Worm (Caenorhabditis elegans) whole organism, L4 larva: ENCODE data around the gene F53B7.7.
A peak's percentile ranks its signal among the peaks of the same experiment; 100 is the strongest.

Source experiments
- D1046.2 ChIP-seq: fragments of 200-800 bp; sonication (Bioruptor generic); IDR thresholded peaks from 2 replicates; pipeline ENCODE4 v1.3.6; 2022; ENCODE audit warnings: missing genetic modification characterization, missing compliant biosample characterization
- F37D6.2 ChIP-seq: sonication (generic microtip); optimal IDR thresholded peaks from 2 replicates; lab custom pipeline; 2016; ENCODE audit warnings: mild to moderate bottlenecking, missing genetic modification characterization, missing compliant biosample characterization
- R02D3.7 ChIP-seq: fragments of 150-350 bp; sonication (generic microtip); optimal IDR thresholded peaks from 3 replicates; lab custom pipeline; 2014; ENCODE audit warnings: missing biosample characterization, missing genetic modification characterization
- T20F7.1 ChIP-seq: fragments of 200-800 bp; sonication (Bioruptor generic); optimal IDR thresholded peaks from 2 replicates; lab custom pipeline; 2018; ENCODE audit warnings: mild to moderate bottlenecking, missing genetic modification characterization, missing compliant biosample characterization
- T26A8.4 ChIP-seq: fragments of 200-800 bp; sonication (Bioruptor generic); IDR thresholded peaks from 2 replicates; pipeline ENCODE4 v1.3.6; 2022; ENCODE audit warnings: missing genetic modification characterization, missing compliant biosample characterization
- Y48G9A.11 ChIP-seq: fragments of 200-800 bp; sonication (Bioruptor generic); IDR thresholded peaks from 2 replicates; pipeline ENCODE4 v1.3.6; 2022; ENCODE audit warnings: missing genetic modification reagents, missing genetic modification characterization, missing compliant biosample characterization
- Y75B8A.6 ChIP-seq: fragments of 200-800 bp; sonication (Bioruptor generic); IDR thresholded peaks from 2 replicates; pipeline ENCODE4 v1.3.6; 2022; ENCODE audit warnings: missing genetic modification reagents, missing genetic modification characterization, missing compliant biosample characterization
- ZK337.2 ChIP-seq: fragments of 200-800 bp; sonication (Bioruptor generic); IDR thresholded peaks from 2 replicates; pipeline ENCODE4 v1.3.6; 2022; ENCODE audit warnings: missing genetic modification reagents, missing genetic modification characterization, missing compliant biosample characterization
- ZK546.5 ChIP-seq, 2 experiments: sonication (generic microtip); optimal IDR thresholded peaks; 2 replicates each; lab custom pipeline; 2017; ENCODE audit warnings: missing biosample characterization in 2 of 2, missing genetic modification characterization in 2 of 2
- aly-2 ChIP-seq: sonication (generic microtip); optimal IDR thresholded peaks from 2 replicates; lab custom pipeline; 2018; ENCODE audit warnings: missing biosample characterization, missing genetic modification characterization
- ama-1 ChIP-seq: fragments of 150-350 bp; optimal IDR thresholded peaks from 2 replicates; lab custom pipeline; 2014; ENCODE audit warnings: inconsistent platforms, mixed read lengths
- ceh-44 ChIP-seq: fragments of 200-800 bp; sonication (Bioruptor generic); IDR thresholded peaks from 2 replicates; pipeline ENCODE4 v1.3.6; 2022; ENCODE audit warnings: missing genetic modification reagents, missing genetic modification characterization, missing compliant biosample characterization
- ceh-62 ChIP-seq: sonication (generic microtip); optimal IDR thresholded peaks from 2 replicates; lab custom pipeline; 2017; ENCODE audit warnings: missing biosample characterization, missing genetic modification characterization
- ces-1 ChIP-seq: fragments of 150-350 bp; sonication (generic microtip); optimal IDR thresholded peaks from 4 replicates; lab custom pipeline; 2014; ENCODE audit warnings: missing biosample characterization, missing genetic modification reagents, missing genetic modification characterization
- daf-12 ChIP-seq: fragments of 150-350 bp; optimal IDR thresholded peaks from 2 replicates; lab custom pipeline; 2014; ENCODE audit warnings: missing biosample characterization, missing genetic modification reagents, missing genetic modification characterization
- daf-16 ChIP-seq, 3 experiments: sonication (generic microtip); optimal IDR thresholded peaks; 2 replicates each; lab custom pipeline; 2016 to 2017; ENCODE audit warnings: missing genetic modification characterization in 3 of 3, missing genetic modification reagents in 3 of 3, mild to moderate bottlenecking in 2 of 3, missing compliant biosample characterization in 2 of 3, missing biosample characterization in 1 of 3, moderate library complexity in 1 of 3
- daf-8 ChIP-seq: fragments of 200-800 bp; sonication (Bioruptor generic); IDR thresholded peaks from 2 replicates; pipeline ENCODE4 v1.3.6; 2022; ENCODE audit warnings: missing genetic modification characterization, missing compliant biosample characterization
- dmd-8 ChIP-seq: fragments of 200-800 bp; sonication (Bioruptor generic); IDR thresholded peaks from 2 replicates; pipeline ENCODE4 v1.3.6; 2022; ENCODE audit warnings: missing genetic modification characterization, missing compliant biosample characterization
- fkh-10 ChIP-seq: fragments of 150-350 bp; optimal IDR thresholded peaks from 2 replicates; lab custom pipeline; 2014; ENCODE audit warnings: missing biosample characterization, missing genetic modification reagents, missing genetic modification characterization
- fos-1 ChIP-seq: fragments of 150-350 bp; optimal IDR thresholded peaks from 2 replicates; lab custom pipeline; 2014; ENCODE audit warnings: missing biosample characterization, missing genetic modification characterization
- hmg-1.1 ChIP-seq: fragments of 200-800 bp; sonication (Bioruptor generic); IDR thresholded peaks from 2 replicates; pipeline ENCODE4 v1.3.6; 2022; ENCODE audit warnings: missing genetic modification reagents, missing genetic modification characterization, missing compliant biosample characterization
- jun-1 ChIP-seq: fragments of 150-350 bp; optimal IDR thresholded peaks from 2 replicates; lab custom pipeline; 2014; ENCODE audit warnings: missing biosample characterization, missing genetic modification reagents, missing genetic modification characterization
- lim-7 ChIP-seq: fragments of 200-800 bp; sonication (Bioruptor generic); IDR thresholded peaks from 2 replicates; pipeline ENCODE4 v1.3.6; 2022; ENCODE audit warnings: missing genetic modification characterization, missing compliant biosample characterization
- lin-1 ChIP-seq: fragments of 200-800 bp; sonication (Bioruptor generic); IDR thresholded peaks from 2 replicates; pipeline ENCODE4 v1.3.6; 2022; ENCODE audit warnings: missing genetic modification reagents, missing genetic modification characterization, missing compliant biosample characterization
- lin-13 ChIP-seq: fragments of 150-350 bp; optimal IDR thresholded peaks from 2 replicates; lab custom pipeline; 2014; ENCODE audit warnings: missing biosample characterization, missing genetic modification reagents, missing genetic modification characterization
- madf-5 ChIP-seq, 2 experiments: fragments of 200-800 bp; sonication (Bioruptor generic); IDR thresholded peaks; 2 replicates each; pipeline ENCODE4 v1.3.6; 2022; ENCODE audit warnings: missing compliant biosample characterization in 2 of 2, missing genetic modification characterization in 2 of 2
- madf-9 ChIP-seq: fragments of 200-800 bp; sonication (Bioruptor generic); conservative IDR thresholded peaks from 2 replicates; pipeline ENCODE4 v1.3.6; 2022; ENCODE audit warnings: missing genetic modification reagents, missing genetic modification characterization, missing compliant biosample characterization
- mdl-1 ChIP-seq, 2 experiments: fragments of 150-350 bp in 1 of 2; sonication (generic microtip) in 1 of 2; optimal IDR thresholded peaks; 2 replicates each; lab custom pipeline; 2014 to 2017; ENCODE audit warnings: missing biosample characterization in 2 of 2, missing genetic modification characterization in 2 of 2
- mdt-29 ChIP-seq: fragments of 200-800 bp; sonication (Bioruptor generic); IDR thresholded peaks from 2 replicates; pipeline ENCODE4 v1.3.6; 2022; ENCODE audit warnings: missing genetic modification reagents, missing genetic modification characterization, missing compliant biosample characterization
- mep-1 ChIP-seq: fragments of 150-350 bp; sonication (generic microtip); optimal IDR thresholded peaks from 3 replicates; lab custom pipeline; 2014; ENCODE audit warnings: missing biosample characterization, missing genetic modification characterization
- mes-2 ChIP-seq: sonication (generic microtip); optimal IDR thresholded peaks from 2 replicates; lab custom pipeline; 2016; ENCODE audit warnings: missing genotype, mild to moderate bottlenecking, missing genetic modification characterization, missing compliant biosample characterization; ENCODE audit not compliant: poor library complexity, severe bottlenecking
- mxl-2 ChIP-seq: fragments of 200-800 bp; sonication (Bioruptor generic); conservative IDR thresholded peaks from 2 replicates; pipeline ENCODE4 v1.3.6; 2022; ENCODE audit warnings: missing genetic modification reagents, missing genetic modification characterization, missing compliant biosample characterization
- nhr-25 ChIP-seq: sonication (generic microtip); optimal IDR thresholded peaks from 2 replicates; lab custom pipeline; 2017; ENCODE audit warnings: missing genetic modification characterization, mild to moderate bottlenecking, missing compliant biosample characterization, antibody characterized with exemption, moderate library complexity, borderline replicate concordance; ENCODE audit not compliant: insufficient read depth
- nhr-42 ChIP-seq: fragments of 200-800 bp; sonication (Bioruptor generic); IDR thresholded peaks from 2 replicates; pipeline ENCODE4 v1.3.6; 2022; ENCODE audit warnings: missing genetic modification characterization, missing compliant biosample characterization
- pha-4 ChIP-seq, 2 experiments: fragments of 150-350 bp in 1 of 2; fragments of 200-800 bp in 1 of 2; sonication (Bioruptor generic) in 1 of 2; IDR thresholded peaks in 1 of 2; optimal IDR thresholded peaks in 1 of 2; 2 replicates each; pipeline versions ENCODE4 v1.3.6 to Lab custom; 2014 to 2022; ENCODE audit warnings: missing genetic modification characterization in 2 of 2, missing genetic modification reagents in 2 of 2, missing biosample characterization in 1 of 2, missing compliant biosample characterization in 1 of 2
- php-3 ChIP-seq: fragments of 200-800 bp; sonication (Bioruptor generic); IDR thresholded peaks from 2 replicates; pipeline ENCODE4 v1.3.6; 2022; ENCODE audit warnings: missing genetic modification reagents, missing genetic modification characterization, missing compliant biosample characterization
- pqm-1 ChIP-seq: sonication (generic microtip); optimal IDR thresholded peaks from 2 replicates; lab custom pipeline; 2017; ENCODE audit warnings: missing biosample characterization, missing genetic modification characterization
- rbr-2 ChIP-seq: sonication (generic microtip); optimal IDR thresholded peaks from 2 replicates; lab custom pipeline; 2016; ENCODE audit warnings: missing genotype, missing genetic modification characterization, missing compliant biosample characterization
- saeg-2 ChIP-seq: fragments of 200-800 bp; sonication (Bioruptor generic); IDR thresholded peaks from 2 replicates; pipeline ENCODE4 v1.3.6; 2022; ENCODE audit warnings: missing genetic modification reagents, missing genetic modification characterization, missing compliant biosample characterization
- sdz-12 ChIP-seq: fragments of 200-800 bp; sonication (Bioruptor generic); optimal IDR thresholded peaks from 2 replicates; lab custom pipeline; 2018; ENCODE audit warnings: mild to moderate bottlenecking, missing genetic modification characterization, missing compliant biosample characterization
- spr-3 ChIP-seq: fragments of 200-800 bp; sonication (Bioruptor generic); optimal IDR thresholded peaks from 2 replicates; lab custom pipeline; 2018; ENCODE audit warnings: mild to moderate bottlenecking, missing genetic modification characterization, missing compliant biosample characterization
- tag-97 ChIP-seq: fragments of 200-800 bp; sonication (Bioruptor generic); IDR thresholded peaks from 2 replicates; pipeline ENCODE4 v1.3.6; 2022; ENCODE audit warnings: missing genetic modification characterization, missing compliant biosample characterization
- tra-1 ChIP-seq: fragments of 200-800 bp; sonication (Bioruptor generic); IDR thresholded peaks from 2 replicates; pipeline ENCODE4 v1.3.6; 2022; ENCODE audit warnings: missing genetic modification reagents, missing genetic modification characterization, missing compliant biosample characterization
- unc-39 ChIP-seq: sonication (generic microtip); optimal IDR thresholded peaks from 2 replicates; lab custom pipeline; 2017; ENCODE audit warnings: missing biosample characterization, missing genetic modification characterization
- unc-62 ChIP-seq, 3 experiments: fragments of 150-350 bp in 1 of 3; sonication (generic microtip); optimal IDR thresholded peaks in 2 of 3; peaks in 1 of 3; 1 replicate in 1 of 3; 2 replicates in 2 of 3; lab custom pipeline; 2014 to 2017; ENCODE audit warnings: missing biosample characterization in 3 of 3, missing genetic modification characterization in 3 of 3, missing genetic modification reagents in 3 of 3, missing genotype in 1 of 3
- zfp-2 ChIP-seq: sonication (generic microtip); optimal IDR thresholded peaks from 2 replicates; lab custom pipeline; 2016; ENCODE audit warnings: mild to moderate bottlenecking, missing genetic modification characterization, missing compliant biosample characterization
- zip-2 ChIP-seq: fragments of 150-350 bp; optimal IDR thresholded peaks from 2 replicates; lab custom pipeline; 2014; ENCODE audit warnings: missing biosample characterization, missing genetic modification characterization
- ztf-11 ChIP-seq: fragments of 150-350 bp; optimal IDR thresholded peaks from 2 replicates; lab custom pipeline; 2014; ENCODE audit warnings: missing biosample characterization, missing genetic modification characterization
- ztf-7 ChIP-seq: fragments of 150-350 bp; optimal IDR thresholded peaks from 2 replicates; lab custom pipeline; 2014; ENCODE audit warnings: missing biosample characterization, missing genetic modification characterization

Gene F53B7.7

DNA sequence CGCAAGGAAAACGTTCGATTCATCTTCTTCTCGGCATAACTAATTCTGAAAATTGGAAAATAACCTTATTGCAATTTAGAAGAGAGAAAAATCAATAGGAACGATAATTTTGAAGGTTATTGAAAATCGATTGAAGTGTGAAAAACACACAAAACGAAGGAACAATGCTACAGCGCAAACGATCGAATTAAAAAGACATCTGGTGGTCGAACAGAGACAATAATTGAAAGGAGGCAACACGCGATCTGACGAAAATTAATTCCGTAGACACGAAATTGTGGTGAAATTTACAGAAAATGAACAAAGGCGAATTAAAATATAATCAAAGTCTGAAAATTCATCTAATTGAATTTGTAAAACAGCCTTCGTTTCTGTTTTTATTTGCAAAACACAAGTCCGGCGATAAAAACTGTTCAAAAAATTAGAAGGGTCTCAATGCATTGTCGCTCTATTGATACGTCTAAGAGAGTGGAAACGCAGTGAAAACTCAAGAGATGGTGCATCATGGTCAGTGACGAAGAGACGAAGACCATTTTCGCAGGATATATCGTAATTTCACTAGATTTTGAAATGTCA, 40.6 kb downstream of the F53B7.7 start, which contains the start of gene pak-2 (continued):
- TF ChIP-seq ceh-62 (tag; lab: Kevin White, UChicago) = no peak
- TF ChIP-seq mep-1 (tag; lab: Kevin White, UChicago) = peak; percentile 90
- TF ChIP-seq madf-9 = no peak
- TF ChIP-seq F37D6.2 (tag; lab: Kevin White, UChicago) = peak; percentile 46
- TF ChIP-seq rbr-2 (tag; lab: Kevin White, UChicago) = peak; percentile 68
- no peak for TF ChIP-seq mxl-2
- peak; percentile 62 for TF ChIP-seq nhr-25 (tag; lab: Kevin White, UChicago)
- no peak for TF ChIP-seq T26A8.4 (GFP tag; lab: Robert Waterston, UW)
- no peak for TF ChIP-seq spr-3 (GFP tag; lab: Kevin White, UChicago)
- no peak for TF ChIP-seq lin-1 (GFP tag; lab: Robert Waterston, UW)
- peak in 1 of 2 experiments; percentile 58 for TF ChIP-seq mdl-1 (tag; optimal IDR thresholded peaks at IDR 0.05; lab: Kevin White, UChicago)
- TF ChIP-seq ces-1 = no peak
- peak; percentile 63 for TF ChIP-seq hmg-1.1 (GFP tag; lab: Robert Waterston, UW)
- TF ChIP-seq R02D3.7 (tag; lab: Kevin White, UChicago) = no peak
- TF ChIP-seq nhr-42 (GFP tag; lab: Robert Waterston, UW) = no peak
- TF ChIP-seq zfp-2 (tag; lab: Kevin White, UChicago) = no peak
- no peak for TF ChIP-seq tag-97
- no peak for TF ChIP-seq tra-1 (GFP tag; lab: Robert Waterston, UW)
- no peak for TF ChIP-seq mdt-29
- TF ChIP-seq ztf-7 (tag; lab: Kevin White, UChicago) = no peak
- TF ChIP-seq unc-39 (tag; lab: Kevin White, UChicago) = no peak
- TF ChIP-seq D1046.2 = no peak
- TF ChIP-seq jun-1 (tag; lab: Kevin White, UChicago) = no peak
- TF ChIP-seq madf-5 (GFP tag; IDR thresholded peaks at IDR 0.05; lab: Robert Waterston, UW) = no peak
- TF ChIP-seq daf-12 = no peak
- TF ChIP-seq unc-62 (GFP tag; optimal IDR thresholded peaks at IDR 0.05 in 1 of 2; lab: Kevin White, UChicago) = peak in 1 of 2 experiments; percentile 52
- TF ChIP-seq unc-62 (tag; optimal IDR thresholded peaks at IDR 0.05; lab: Kevin White, UChicago) = no peak
- TF ChIP-seq ceh-44 (GFP tag; lab: Robert Waterston, UW) = 0 out of 2 replicates have a peak, but pooled peaks have one; percentile 11
- TF ChIP-seq lim-7 (GFP tag; lab: Robert Waterston, UW) = no peak
- no peak for TF ChIP-seq Y75B8A.6 (GFP tag; lab: Robert Waterston, UW)
- TF ChIP-seq fkh-10 (GFP tag; lab: Kevin White, UChicago) = peak; percentile 90
- TF ChIP-seq zip-2 = no peak
- peak; percentile 89 for TF ChIP-seq mes-2
- TF ChIP-seq dmd-8 (GFP tag; lab: Robert Waterston, UW) = no peak
- TF ChIP-seq php-3 = no peak
- TF ChIP-seq ama-1 (lab: Kevin White, UChicago) = no peak
- TF ChIP-seq Y48G9A.11 (GFP tag; lab: Robert Waterston, UW) = 0 out of 2 replicates have a peak, but pooled peaks have one; percentile 45
- TF ChIP-seq aly-2 (tag; lab: Kevin White, UChicago) = no peak
- no peak for TF ChIP-seq daf-16 (GFP tag; optimal IDR thresholded peaks at IDR 0.05; lab: Kevin White, UChicago)
- TF ChIP-seq daf-16 (tag; optimal IDR thresholded peaks at IDR 0.05; lab: Kevin White, UChicago) = peak; percentile 39
- TF ChIP-seq ztf-11 (tag; lab: Kevin White, UChicago) = no peak
- no peak for TF ChIP-seq sdz-12 (GFP tag; lab: Kevin White, UChicago)
- no peak for TF ChIP-seq daf-8 (GFP tag; lab: Robert Waterston, UW)
- peak; percentile 69 for TF ChIP-seq lin-13
- 0 out of 2 replicates have a peak, but pooled peaks have one; percentile 8 for TF ChIP-seq pha-4 (GFP tag; IDR thresholded peaks at IDR 0.05; lab: Robert Waterston, UW)
- no peak for TF ChIP-seq pha-4 (tag; optimal IDR thresholded peaks at IDR 0.05; lab: Kevin White, UChicago)
- no peak for TF ChIP-seq fos-1 (tag; lab: Kevin White, UChicago)
- TF ChIP-seq saeg-2 = no peak
- peak; percentile 82 for TF ChIP-seq T20F7.1 (GFP tag; lab: Kevin White, UChicago)
- TF ChIP-seq ZK546.5 (tag; optimal IDR thresholded peaks at IDR 0.05; lab: Kevin White, UChicago) = no peak
- TF ChIP-seq pqm-1 (tag; lab: Kevin White, UChicago) = peak; percentile 0
- peak; percentile 62; the same call in 1 of the 2 replicates for TF ChIP-seq ZK337.2
